Fruit fly (Drosophila melanogaster) whole organism, embryonic: ENCODE data around the gene Son.

ENCODE experiments used
- Adf1 ChIP-seq: fragments of 200-800 bp; sonication (Bioruptor generic); IDR thresholded peaks from 2 replicates; pipeline ENCODE4 v1.3.6; 2022; ENCODE audit warnings: missing biosample characterization, missing genetic modification characterization
- Asciz ChIP-seq: fragments of 200-800 bp; sonication (Bioruptor generic); optimal IDR thresholded peaks from 2 replicates; lab custom pipeline; 2017; ENCODE audit warnings: missing biosample characterization, mild to moderate bottlenecking, missing genetic modification characterization, missing genetic modification reagents
- Bgb ChIP-seq: fragments of 200-800 bp; sonication (Bioruptor generic); IDR thresholded peaks from 2 replicates; pipeline ENCODE4 v1.3.6; 2022; ENCODE audit warnings: missing biosample characterization, missing genetic modification characterization; ENCODE audit not compliant: partially characterized antibody
- Blimp-1 ChIP-seq: fragments of 200-800 bp; sonication (Bioruptor generic); optimal IDR thresholded peaks from 3 replicates; lab custom pipeline; 2018; ENCODE audit warnings: missing biosample characterization, missing genetic modification characterization, mild to moderate bottlenecking, moderate library complexity, missing genetic modification reagents
- CG10366 ChIP-seq: fragments of 200-800 bp; sonication (Bioruptor generic); IDR thresholded peaks from 2 replicates; pipeline ENCODE4 v1.3.6; 2022; ENCODE audit warnings: missing biosample characterization, missing genetic modification characterization
- CG11695 ChIP-seq: fragments of 200-800 bp; sonication (Bioruptor generic); IDR thresholded peaks from 3 replicates; pipeline ENCODE4 v1.3.6; 2022; ENCODE audit warnings: missing biosample characterization, missing genetic modification characterization
- CG12071 ChIP-seq: fragments of 200-800 bp; sonication (Bioruptor generic); optimal IDR thresholded peaks from 3 replicates; lab custom pipeline; 2018; ENCODE audit warnings: missing biosample characterization, mild to moderate bottlenecking, missing genetic modification characterization
- CG15696 ChIP-seq: fragments of 200-800 bp; sonication (Bioruptor generic); optimal IDR thresholded peaks from 2 replicates; lab custom pipeline; 2019; ENCODE audit warnings: missing biosample characterization, mild to moderate bottlenecking, missing genetic modification characterization, moderate library complexity
- CG1603 ChIP-seq: fragments of 200-800 bp; sonication (Bioruptor generic); optimal IDR thresholded peaks from 2 replicates; lab custom pipeline; 2019; ENCODE audit warnings: missing biosample characterization, mild to moderate bottlenecking, missing genetic modification characterization, moderate library complexity
- CG17328 ChIP-seq: fragments of 200-800 bp; sonication (Bioruptor generic); IDR thresholded peaks from 2 replicates; pipeline ENCODE4 v1.3.6; 2022; ENCODE audit warnings: missing biosample characterization, missing genetic modification characterization
- CG17359 ChIP-seq: fragments of 200-800 bp; sonication (Bioruptor generic); optimal IDR thresholded peaks from 3 replicates; lab custom pipeline; 2018; ENCODE audit warnings: missing biosample characterization, mild to moderate bottlenecking, missing genetic modification characterization, moderate library complexity
- CG17385 ChIP-seq: fragments of 200-800 bp; sonication (Bioruptor generic); optimal IDR thresholded peaks from 3 replicates; lab custom pipeline; 2018; ENCODE audit warnings: missing biosample characterization, mild to moderate bottlenecking, missing genetic modification characterization
- CG3838 ChIP-seq: fragments of 200-800 bp; sonication (Bioruptor generic); optimal IDR thresholded peaks from 3 replicates; lab custom pipeline; 2016; ENCODE audit warnings: missing biosample characterization, missing genetic modification characterization
- CG3995 ChIP-seq: fragments of 200-800 bp; sonication (Bioruptor generic); optimal IDR thresholded peaks from 3 replicates; lab custom pipeline; 2016; ENCODE audit warnings: missing biosample characterization, missing genetic modification characterization
- CG4424 ChIP-seq: fragments of 200-800 bp; sonication (Bioruptor generic); optimal IDR thresholded peaks from 3 replicates; lab custom pipeline; 2016; ENCODE audit warnings: missing biosample characterization, missing genetic modification characterization
- CG5245 ChIP-seq: fragments of 200-800 bp; sonication (Bioruptor generic); optimal IDR thresholded peaks from 3 replicates; lab custom pipeline; 2016; ENCODE audit warnings: missing biosample characterization, missing genetic modification characterization
- CG6683 ChIP-seq: fragments of 200-800 bp; sonication (Bioruptor generic); optimal IDR thresholded peaks from 2 replicates; lab custom pipeline; 2017; ENCODE audit warnings: missing biosample characterization, mild to moderate bottlenecking, missing genetic modification characterization, missing genetic modification reagents
- CG8765 ChIP-seq: fragments of 200-800 bp; sonication (Bioruptor generic); IDR thresholded peaks from 2 replicates; pipeline ENCODE4 v1.3.6; 2022; ENCODE audit warnings: missing biosample characterization, missing genetic modification characterization
- D19B ChIP-seq: fragments of 200-800 bp; sonication (Bioruptor generic); optimal IDR thresholded peaks from 2 replicates; lab custom pipeline; 2017; ENCODE audit warnings: missing biosample characterization, mild to moderate bottlenecking, missing genetic modification characterization
- Dad ChIP-seq: fragments of 200-800 bp; sonication (Bioruptor generic); optimal IDR thresholded peaks from 3 replicates; lab custom pipeline; 2016; ENCODE audit warnings: missing biosample characterization, missing genetic modification characterization
- Eip74EF ChIP-seq, 2 experiments: fragments of 200-800 bp in 1 of 2; fragments of >200 bp in 1 of 2; sonication (Bioruptor generic) in 1 of 2; optimal IDR thresholded peaks; 2 replicates each; lab custom pipeline; 2017 to 2019; ENCODE audit warnings: missing biosample characterization in 2 of 2, missing genetic modification characterization in 2 of 2, mild to moderate bottlenecking in 1 of 2, moderate library complexity in 1 of 2
- HHEX ChIP-seq: fragments of 200-800 bp; sonication (Bioruptor generic); optimal IDR thresholded peaks from 3 replicates; lab custom pipeline; 2017; ENCODE audit warnings: missing biosample characterization, mild to moderate bottlenecking, missing genetic modification characterization, missing genetic modification reagents
- HLH3B ChIP-seq: fragments of 200-800 bp; sonication (Bioruptor generic); IDR thresholded peaks from 2 replicates; pipeline ENCODE4 v1.3.6; 2022; ENCODE audit warnings: missing biosample characterization, missing genetic modification characterization
- Hr3 ChIP-seq: fragments of 200-800 bp; sonication (Bioruptor generic); optimal IDR thresholded peaks from 3 replicates; lab custom pipeline; 2016; ENCODE audit warnings: missing biosample characterization, missing genetic modification characterization
- Myb ChIP-seq: fragments of 200-800 bp; sonication (Bioruptor generic); optimal IDR thresholded peaks from 2 replicates; lab custom pipeline; 2016; ENCODE audit warnings: missing biosample characterization, missing genetic modification characterization
- Sry-δ ChIP-seq: fragments of 200-800 bp; sonication (Bioruptor generic); optimal IDR thresholded peaks from 2 replicates; lab custom pipeline; 2016; ENCODE audit warnings: missing biosample characterization, missing genetic modification characterization
- Xrp1 ChIP-seq: fragments of 200-800 bp; sonication (Bioruptor generic); IDR thresholded peaks from 2 replicates; pipeline ENCODE4 v1.3.6; 2022; ENCODE audit warnings: missing biosample characterization, missing genetic modification characterization
- bcd ChIP-seq: fragments of 200-800 bp; sonication (Bioruptor generic); optimal IDR thresholded peaks from 2 replicates; lab custom pipeline; 2017; ENCODE audit warnings: missing biosample characterization, mild to moderate bottlenecking, missing genetic modification characterization
- bowl ChIP-seq: fragments of 200-800 bp; sonication (Bioruptor generic); IDR thresholded peaks from 2 replicates; pipeline ENCODE4 v1.3.6; 2022; ENCODE audit warnings: missing biosample characterization, missing genetic modification characterization
- chinmo ChIP-seq: fragments of 200-800 bp; sonication (Bioruptor generic); IDR thresholded peaks from 4 replicates; pipeline ENCODE4 v1.3.6; 2022; ENCODE audit warnings: missing biosample characterization, missing genetic modification characterization; ENCODE audit not compliant: partially characterized antibody
- dati ChIP-seq: fragments of 200-800 bp; sonication (Bioruptor generic); IDR thresholded peaks from 2 replicates; pipeline ENCODE4 v1.3.6; 2022; ENCODE audit warnings: missing biosample characterization, missing genetic modification characterization
- dysf ChIP-seq: fragments of 200-800 bp; sonication (Bioruptor generic); IDR thresholded peaks from 3 replicates; pipeline ENCODE4 v1.3.6; 2022; ENCODE audit warnings: missing biosample characterization, missing genetic modification characterization
- fd64A ChIP-seq: fragments of 200-800 bp; sonication (Bioruptor generic); optimal IDR thresholded peaks from 3 replicates; lab custom pipeline; 2018; ENCODE audit warnings: missing biosample characterization, mild to moderate bottlenecking, missing genetic modification characterization
- gcm2 ChIP-seq: fragments of 200-800 bp; sonication (Bioruptor generic); optimal IDR thresholded peaks from 2 replicates; lab custom pipeline; 2016; ENCODE audit warnings: missing biosample characterization, missing genetic modification characterization
- gfzf ChIP-seq: fragments of 200-800 bp; sonication (Bioruptor generic); optimal IDR thresholded peaks from 2 replicates; lab custom pipeline; 2016; ENCODE audit warnings: missing biosample characterization, mild to moderate bottlenecking, missing genetic modification characterization, moderate library complexity
- grn ChIP-seq: fragments of 200-800 bp; sonication (Bioruptor generic); optimal IDR thresholded peaks from 3 replicates; lab custom pipeline; 2017; ENCODE audit warnings: missing biosample characterization, missing genetic modification characterization
- hb ChIP-seq: fragments of 200-800 bp; sonication (Bioruptor generic); IDR thresholded peaks from 3 replicates; pipeline ENCODE4 v1.3.6; 2022; ENCODE audit warnings: missing biosample characterization, missing genetic modification characterization; ENCODE audit not compliant: partially characterized antibody
- kni ChIP-seq: fragments of 200-800 bp; sonication (Bioruptor generic); optimal IDR thresholded peaks from 3 replicates; lab custom pipeline; 2017; ENCODE audit warnings: mild to moderate bottlenecking, missing biosample characterization, missing genetic modification reagents, missing genetic modification characterization
- luna ChIP-seq: fragments of 200-800 bp; sonication (Bioruptor generic); optimal IDR thresholded peaks from 2 replicates; lab custom pipeline; 2016; ENCODE audit warnings: missing biosample characterization, missing genetic modification characterization
- nerfin-2 ChIP-seq: fragments of 200-800 bp; sonication (Bioruptor generic); IDR thresholded peaks from 2 replicates; pipeline ENCODE4 v1.3.6; 2022; ENCODE audit warnings: missing biosample characterization, missing genetic modification characterization; ENCODE audit not compliant: partially characterized antibody
- onecut ChIP-seq: fragments of 200-800 bp; sonication (Bioruptor generic); IDR thresholded peaks from 2 replicates; pipeline ENCODE4 v1.3.6; 2022; ENCODE audit warnings: missing biosample characterization, missing genetic modification characterization
- pan ChIP-seq, 4 experiments: fragments of >200 bp in 3 of 4; fragments of 200-800 bp in 1 of 4; sonication (Bioruptor generic) in 1 of 4; optimal IDR thresholded peaks in 3 of 4; IDR thresholded peaks in 1 of 4; 2 replicates each; pipeline versions ENCODE4 v1.3.6 to Lab custom; 2017 to 2022; ENCODE audit warnings: missing biosample characterization in 2 of 4, missing genetic modification characterization in 2 of 4, mixed read lengths in 1 of 4
- scrt ChIP-seq: fragments of 200-800 bp; sonication (Bioruptor generic); optimal IDR thresholded peaks from 2 replicates; lab custom pipeline; 2018; ENCODE audit warnings: missing biosample characterization, mild to moderate bottlenecking, missing genetic modification characterization, moderate library complexity
- sens-2 ChIP-seq: fragments of 200-800 bp; sonication (Bioruptor generic); IDR thresholded peaks from 2 replicates; pipeline ENCODE4 v1.3.6; 2022; ENCODE audit warnings: missing biosample characterization, missing genetic modification characterization
- sim ChIP-seq: fragments of 200-800 bp; sonication (Bioruptor generic); IDR thresholded peaks from 2 replicates; pipeline ENCODE4 v1.3.6; 2022; ENCODE audit warnings: missing biosample characterization, missing genetic modification characterization
- ssp ChIP-seq: fragments of 200-800 bp; sonication (Bioruptor generic); IDR thresholded peaks from 2 replicates; pipeline ENCODE4 v1.3.6; 2022; ENCODE audit warnings: missing biosample characterization, missing genetic modification characterization
- stc ChIP-seq: fragments of 200-800 bp; sonication (Bioruptor generic); IDR thresholded peaks from 2 replicates; pipeline ENCODE4 v1.3.6; 2022; ENCODE audit warnings: missing biosample characterization, missing genetic modification characterization
- sug ChIP-seq: fragments of 200-800 bp; optimal IDR thresholded peaks from 2 replicates; lab custom pipeline; 2019; ENCODE audit warnings: missing biosample characterization, mild to moderate bottlenecking, missing genetic modification characterization, moderate library complexity
- tin ChIP-seq: fragments of 200-800 bp; sonication (Bioruptor generic); optimal IDR thresholded peaks from 3 replicates; lab custom pipeline; 2016; ENCODE audit warnings: missing biosample characterization, missing genetic modification characterization
- wor ChIP-seq: fragments of 200-800 bp; sonication (Bioruptor generic); IDR thresholded peaks from 2 replicates; pipeline ENCODE4 v1.3.6; 2022; ENCODE audit warnings: missing biosample characterization, missing genetic modification characterization
- zf30C ChIP-seq: fragments of 200-800 bp; sonication (Bioruptor generic); optimal IDR thresholded peaks from 3 replicates; lab custom pipeline; 2018; ENCODE audit warnings: missing biosample characterization, mild to moderate bottlenecking, missing genetic modification characterization

The Son gene

DNA sequence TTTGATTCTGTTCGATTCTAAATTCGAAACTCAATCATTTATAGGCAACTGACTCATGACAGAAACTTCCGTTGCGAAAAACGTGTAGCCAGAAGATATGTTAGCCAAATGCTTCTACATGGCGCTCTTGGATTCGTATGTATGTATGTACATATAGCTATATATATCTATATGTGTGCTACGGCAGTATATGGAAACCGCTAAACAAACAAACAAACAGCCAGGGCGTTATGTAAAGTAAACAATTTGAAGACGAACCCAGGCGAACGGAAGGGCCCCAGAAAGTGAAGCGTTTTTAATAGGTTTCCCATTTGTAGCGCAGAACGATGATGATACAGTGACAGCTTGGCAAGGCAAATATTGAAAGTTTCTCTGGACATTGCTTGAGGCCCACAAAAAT lies 47.9 kb upstream of the Son start (continued):
- TF ChIP-seq Bgb (GFP tag; lab: Robert Waterston, UW) (no peak), pan (optimal IDR thresholded peaks at IDR 0.05; lab: Kevin White, UChicago) (no peak), pan (GFP tag; optimal IDR thresholded peaks at IDR 0.05 in 1 of 2, IDR thresholded peaks at IDR 0.05 in 1 of 2) (no peak), sim (GFP tag; lab: Robert Waterston, UW) (no peak), Xrp1 (GFP tag; lab: Robert Waterston, UW) (no peak), gfzf (GFP tag; lab: Kevin White, UChicago) (no peak), tin (GFP tag; lab: Kevin White, UChicago) (no peak), CG1603 (tag; lab: Kevin White, UChicago) (no peak), CG17359 (tag; lab: Kevin White, UChicago) (peak; percentile 14), scrt (GFP tag; lab: Kevin White, UChicago) (no peak), CG10366 (GFP tag; lab: Robert Waterston, UW) (no peak), fd64A (peak; percentile 36), bcd (GFP tag; lab: Kevin White, UChicago) (no peak), HLH3B (GFP tag; lab: Robert Waterston, UW) (no peak), dati (GFP tag; lab: Robert Waterston, UW) (no peak), grn (GFP tag; lab: Kevin White, UChicago) (no peak), sens-2 (no peak), HHEX (GFP tag; lab: Kevin White, UChicago) (no peak), CG3838 (GFP tag; lab: Kevin White, UChicago) (no peak), gcm2 (GFP tag; lab: Kevin White, UChicago) (no peak), Hr3 (GFP tag; lab: Kevin White, UChicago) (no peak), Myb (GFP tag; lab: Kevin White, UChicago) (no peak), kni (GFP tag; lab: Kevin White, UChicago) (peak; percentile 26), luna (no peak), CG4424 (GFP tag; lab: Kevin White, UChicago) (no peak), onecut (GFP tag; lab: Robert Waterston, UW) (no peak), Adf1 (GFP tag; lab: Robert Waterston, UW) (no peak), Asciz (GFP tag; lab: Kevin White, UChicago) (peak; percentile 30), D19B (GFP tag; lab: Kevin White, UChicago) (no peak), CG8765 (GFP tag; lab: Robert Waterston, UW) (no peak), CG17328 (GFP tag; lab: Robert Waterston, UW) (no peak), wor (GFP tag; lab: Robert Waterston, UW) (no peak), sug (tag; lab: Kevin White, UChicago) (peak; percentile 5), CG5245 (GFP tag; lab: Kevin White, UChicago) (no peak), dysf (no peak), Dad (GFP tag; lab: Kevin White, UChicago) (no peak), nerfin-2 (GFP tag; lab: Robert Waterston, UW) (no peak), chinmo (GFP tag; lab: Robert Waterston, UW) (0 out of 4 replicates have a peak, but pooled peaks have one; percentile 32), CG6683 (GFP tag; lab: Kevin White, UChicago) (no peak), CG17385 (GFP tag; lab: Kevin White, UChicago) (peak; percentile 16), stc (GFP tag; lab: Robert Waterston, UW) (no peak), CG11695 (no peak), zf30C (no peak), Sry-δ (no peak), CG12071 (GFP tag; lab: Kevin White, UChicago) (peak; percentile 55), CG15696 (no peak), Blimp-1 (GFP tag; lab: Kevin White, UChicago) (no peak), ssp (GFP tag; lab: Robert Waterston, UW) (no peak), hb (GFP tag; lab: Robert Waterston, UW) (no peak), Eip74EF (GFP tag; optimal IDR thresholded peaks at IDR 0.05; lab: Kevin White, UChicago) (no peak), bowl (GFP tag; lab: Robert Waterston, UW) (no peak), CG3995 (GFP tag; lab: Kevin White, UChicago) (no peak)
